Worm (Caenorhabditis elegans): ENCODE data around the gene inos-1.

DNA sequence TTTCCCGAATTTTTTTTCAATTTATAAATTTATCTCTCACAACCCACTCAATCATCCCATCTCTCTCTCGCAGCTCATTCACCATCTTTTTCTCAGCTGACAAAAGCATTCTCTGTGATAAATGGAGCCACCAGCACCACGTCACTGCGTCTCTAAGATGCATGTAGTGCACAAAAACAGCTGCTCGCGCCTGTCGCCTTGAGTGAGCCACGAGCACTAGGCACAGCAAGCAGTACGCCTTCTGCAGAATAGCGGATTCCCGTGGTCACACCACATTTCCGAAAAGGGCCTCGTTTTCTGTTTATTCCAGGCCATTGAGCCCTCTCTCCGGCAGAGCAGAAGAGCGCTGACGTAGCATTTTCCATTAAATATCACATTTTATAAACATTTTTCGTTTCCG, 13.5 kb upstream of the inos-1 start, which contains the start of gene F13D12.10:
- TF ChIP-seq skn-1 (tag; optimal IDR thresholded peaks at IDR 0.05) (no peak), zfp-3 (GFP tag; conservative IDR thresholded peaks at IDR 0.05) (no peak), dmd-6 (GFP tag; IDR thresholded peaks at IDR 0.05) (no peak; the same call in 1 of the 2 replicates), snpc-4 (tag; optimal IDR thresholded peaks at IDR 0.05) (no peak), mep-1 (tag; optimal IDR thresholded peaks at IDR 0.05) (no peak), lin-15B (tag; optimal IDR thresholded peaks at IDR 0.05) (no peak), unc-62 (GFP tag; optimal IDR thresholded peaks at IDR 0.05 in 1 of 2) (no peak), unc-62 (tag; optimal IDR thresholded peaks at IDR 0.05) (no peak)

Measured in whole organism, L4 larva.